Fruit fly (Drosophila melanogaster) whole organism, adult: Measurements from ENCODE around the gene Pka-C1.

Source experiments
- CG11617 ChIP-seq: fragments of 200-800 bp; sonication (Bioruptor generic); optimal IDR thresholded peaks from 2 replicates; lab custom pipeline; 2017; ENCODE audit warnings: mild to moderate bottlenecking, missing biosample characterization, missing genetic modification reagents, missing genetic modification characterization
- CG12768 ChIP-seq: fragments of 200-800 bp; sonication (Bioruptor generic); optimal IDR thresholded peaks from 2 replicates; lab custom pipeline; 2017; ENCODE audit warnings: missing biosample characterization, missing genetic modification characterization, mild to moderate bottlenecking, moderate library complexity, missing genetic modification reagents
- CG14711 ChIP-seq: fragments of 200-800 bp; sonication (Bioruptor generic); optimal IDR thresholded peaks from 2 replicates; lab custom pipeline; 2018; ENCODE audit warnings: missing biosample characterization, mild to moderate bottlenecking, missing genetic modification characterization, moderate library complexity
- CG1620 ChIP-seq: fragments of 200-800 bp; sonication (Bioruptor generic); optimal IDR thresholded peaks from 2 replicates; lab custom pipeline; 2016; ENCODE audit warnings: missing biosample characterization, missing genetic modification characterization
- CG33017 ChIP-seq: fragments of 200-800 bp; sonication (Bioruptor generic); optimal IDR thresholded peaks from 2 replicates; lab custom pipeline; 2018; ENCODE audit warnings: missing biosample characterization, mild to moderate bottlenecking, missing genetic modification characterization, moderate library complexity
- CG5204 ChIP-seq: fragments of 200-800 bp; sonication (Bioruptor generic); optimal IDR thresholded peaks from 2 replicates; lab custom pipeline; 2016; ENCODE audit warnings: missing biosample characterization, missing genetic modification characterization
- CG7045 ChIP-seq: fragments of 200-800 bp; sonication (Bioruptor generic); optimal IDR thresholded peaks from 2 replicates; lab custom pipeline; 2017; ENCODE audit warnings: missing biosample characterization, mild to moderate bottlenecking, missing genetic modification characterization
- CG7101 ChIP-seq: fragments of 200-800 bp; sonication (Bioruptor generic); optimal IDR thresholded peaks from 2 replicates; lab custom pipeline; 2018; ENCODE audit warnings: missing biosample characterization, mild to moderate bottlenecking, missing genetic modification characterization, moderate library complexity
- Clk ChIP-seq: fragments of 200-800 bp; sonication (Bioruptor generic); optimal IDR thresholded peaks from 2 replicates; lab custom pipeline; 2017; ENCODE audit warnings: missing biosample characterization, missing genetic modification characterization
- Crg-1 ChIP-seq: fragments of 200-800 bp; sonication (Bioruptor generic); optimal IDR thresholded peaks from 2 replicates; lab custom pipeline; 2016; ENCODE audit warnings: missing biosample characterization, missing genetic modification characterization
- Hr96 ChIP-seq: fragments of 200-800 bp; sonication (Bioruptor generic); optimal IDR thresholded peaks from 2 replicates; lab custom pipeline; 2016; ENCODE audit warnings: missing biosample characterization, missing genetic modification characterization
- Mnt ChIP-seq: fragments of 200-800 bp; sonication (Bioruptor generic); optimal IDR thresholded peaks from 2 replicates; lab custom pipeline; 2016; ENCODE audit warnings: missing biosample characterization, mild to moderate bottlenecking, missing genetic modification characterization
- bab1 ChIP-seq: fragments of 200-800 bp; sonication (Bioruptor generic); optimal IDR thresholded peaks from 3 replicates; lab custom pipeline; 2019; ENCODE audit warnings: missing biosample characterization, mild to moderate bottlenecking, missing genetic modification characterization, moderate library complexity
- cic ChIP-seq: fragments of 200-800 bp; sonication (Bioruptor generic); optimal IDR thresholded peaks from 2 replicates; lab custom pipeline; 2017; ENCODE audit warnings: missing biosample characterization, mild to moderate bottlenecking, missing genetic modification characterization, moderate library complexity
- cnc ChIP-seq, 2 experiments: fragments of >200 bp; optimal IDR thresholded peaks; 2 replicates each; lab custom pipeline; 2017
- kay ChIP-seq: fragments of 200-800 bp; sonication (Bioruptor generic); peaks from one replicate; lab custom pipeline; 2016; ENCODE audit warnings: missing biosample characterization, missing genetic modification characterization, borderline replicate concordance
- ovo ChIP-seq: fragments of 200-800 bp; sonication (Bioruptor generic); optimal IDR thresholded peaks from 2 replicates; lab custom pipeline; 2016; ENCODE audit warnings: missing biosample characterization, missing genetic modification characterization
- pad ChIP-seq: fragments of 200-800 bp; sonication (Bioruptor generic); optimal IDR thresholded peaks from 3 replicates; lab custom pipeline; 2017; ENCODE audit warnings: missing biosample characterization, missing genetic modification characterization, mild to moderate bottlenecking, moderate library complexity, missing genetic modification reagents
- tj ChIP-seq: fragments of 200-800 bp; sonication (Bioruptor generic); optimal IDR thresholded peaks from 3 replicates; lab custom pipeline; 2017; ENCODE audit warnings: missing biosample characterization, mild to moderate bottlenecking, missing genetic modification characterization, moderate library complexity
- toe ChIP-seq: fragments of 200-800 bp; sonication (Bioruptor generic); optimal IDR thresholded peaks from 2 replicates; lab custom pipeline; 2016; ENCODE audit warnings: missing biosample characterization, missing genetic modification characterization

Gene Pka-C1

DNA sequence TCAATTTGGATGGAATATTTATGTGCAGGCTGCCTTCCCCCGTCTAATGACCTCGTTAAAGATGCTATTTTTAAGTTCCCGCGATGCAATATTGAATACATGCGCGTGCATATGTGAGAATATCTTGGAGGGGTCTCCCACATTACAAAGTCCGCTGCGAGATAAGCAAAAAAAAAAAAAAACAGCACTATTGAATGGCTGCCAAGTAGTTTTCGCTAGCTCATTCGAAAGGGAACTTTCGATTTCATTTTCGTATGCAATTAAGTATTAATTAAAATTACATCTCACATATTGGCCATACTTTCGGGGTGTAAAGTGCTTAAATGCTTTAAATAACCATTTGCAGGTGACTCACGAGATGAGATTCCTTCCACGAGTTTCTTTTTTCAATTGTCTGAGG, 8.0 kb upstream of the Pka-C1 start:
- TF ChIP-seq Hr96 (GFP tag; lab: Kevin White, UChicago) (no peak), Mnt (GFP tag; lab: Kevin White, UChicago) (no peak), pad (GFP tag; lab: Kevin White, UChicago) (no peak), CG11617 (GFP tag; lab: Kevin White, UChicago) (no peak), CG14711 (tag; lab: Kevin White, UChicago) (no peak), CG7101 (tag; lab: Kevin White, UChicago) (no peak), CG5204 (GFP tag; lab: Kevin White, UChicago) (no peak), tj (GFP tag; lab: Kevin White, UChicago) (no peak), CG7045 (GFP tag; lab: Kevin White, UChicago) (no peak), kay (GFP tag; lab: Kevin White, UChicago) (no peak)

DNA sequence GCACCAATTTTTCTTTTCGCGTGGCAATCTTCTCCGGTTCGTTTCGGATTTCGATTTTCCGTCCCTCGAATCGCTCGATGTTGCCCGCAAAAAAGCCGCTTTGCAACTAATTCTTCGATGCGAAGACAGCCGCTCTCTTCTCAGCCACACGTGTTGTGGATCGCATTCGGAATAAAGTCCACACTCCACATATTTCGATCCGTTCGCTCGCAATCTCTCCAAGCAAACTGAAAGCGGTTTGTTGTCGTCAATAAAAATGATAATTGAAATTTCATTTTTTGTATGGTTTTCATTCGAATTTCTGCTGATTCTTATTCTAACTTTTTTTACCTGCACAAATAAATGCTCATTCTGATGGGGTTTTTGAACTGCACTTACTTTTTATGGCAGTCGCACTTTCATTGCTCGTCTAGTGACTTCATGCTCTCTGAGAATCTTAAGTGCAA, 6.8 kb upstream of the Pka-C1 start, which contains the start of gene CG31710:
CG31710 (minus strand) TSS at position 83 of the 446 bp plus-strand sequence.
- peak; percentile 1 for TF ChIP-seq tj (GFP tag; lab: Kevin White, UChicago)
- no peak for TF ChIP-seq CG33017 (tag; lab: Kevin White, UChicago)
- TF ChIP-seq CG14711 (tag; lab: Kevin White, UChicago) = no peak
- TF ChIP-seq cic (GFP tag; lab: Kevin White, UChicago) = peak; percentile 24
- TF ChIP-seq CG12768 (GFP tag; lab: Kevin White, UChicago) = no peak
- no peak for TF ChIP-seq bab1
- no peak for TF ChIP-seq ovo
- peak; percentile 87 for TF ChIP-seq Mnt (GFP tag; lab: Kevin White, UChicago)
- TF ChIP-seq pad (GFP tag; lab: Kevin White, UChicago) = no peak
- no peak for TF ChIP-seq Crg-1 (GFP tag; lab: Kevin White, UChicago)
- TF ChIP-seq cnc (optimal IDR thresholded peaks at IDR 0.05; lab: Kevin White, UChicago) = no peak
- no peak for TF ChIP-seq toe (GFP tag; lab: Kevin White, UChicago)
- TF ChIP-seq CG11617 (GFP tag; lab: Kevin White, UChicago) = no peak
- TF ChIP-seq CG1620 = no peak

DNA sequence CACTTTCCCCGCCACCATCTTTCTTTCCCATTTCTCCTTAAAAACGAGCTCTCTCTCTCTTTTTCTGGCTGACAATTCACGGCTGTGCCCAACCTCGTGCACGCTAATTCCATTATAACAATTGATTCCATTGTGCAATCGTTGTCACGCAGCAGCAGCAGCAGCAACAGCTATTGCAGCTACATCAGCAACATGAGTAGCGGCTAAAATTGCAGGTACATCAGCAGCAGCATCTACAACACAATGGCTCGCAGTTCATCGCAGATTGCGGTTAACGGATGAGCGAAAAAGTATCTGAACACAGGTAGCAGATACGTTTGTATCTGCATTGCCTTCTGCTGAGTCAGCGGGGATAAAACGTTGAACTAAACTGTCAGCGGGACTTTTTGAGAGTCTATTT, 6.2 kb upstream of the Pka-C1 start:
- TF ChIP-seq CG7045 (GFP tag; lab: Kevin White, UChicago) = no peak
- peak; percentile 24 for TF ChIP-seq CG12768 (GFP tag; lab: Kevin White, UChicago)
- no peak for TF ChIP-seq CG5204 (GFP tag; lab: Kevin White, UChicago)
- TF ChIP-seq tj (GFP tag; lab: Kevin White, UChicago) = peak; percentile 51

DNA sequence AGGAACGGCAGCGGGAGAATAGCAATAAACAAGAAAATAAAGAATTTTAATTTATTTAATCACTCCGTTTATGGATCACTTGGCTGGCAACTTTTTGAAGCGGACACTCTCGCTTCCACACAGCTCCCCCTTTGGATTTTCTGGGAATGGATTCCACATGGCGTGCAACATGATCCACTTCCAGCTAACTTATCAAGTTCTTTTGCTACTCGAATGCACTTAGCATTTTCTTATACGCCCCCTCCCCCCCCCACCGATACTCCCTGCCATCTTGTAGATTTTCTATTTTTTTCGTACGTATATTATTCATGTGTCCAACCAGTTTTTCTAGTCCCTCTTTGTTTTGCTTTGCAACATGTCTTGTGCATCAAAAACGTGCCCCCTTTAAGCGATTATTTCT, 5.2 kb upstream of the Pka-C1 start:
- TF ChIP-seq cic (GFP tag; lab: Kevin White, UChicago) (no peak), CG12768 (GFP tag; lab: Kevin White, UChicago) (no peak), Clk (GFP tag; lab: Kevin White, UChicago) (no peak), tj (GFP tag; lab: Kevin White, UChicago) (peak; percentile 35), CG11617 (GFP tag; lab: Kevin White, UChicago) (no peak), toe (GFP tag; lab: Kevin White, UChicago) (no peak), Hr96 (GFP tag; lab: Kevin White, UChicago) (no peak)

dm6 chr2L:9703000-9703399, 3.9 kb upstream of the Pka-C1 start:
- TF ChIP-seq CG33017 (tag; lab: Kevin White, UChicago) (peak; percentile 16), CG14711 (tag; lab: Kevin White, UChicago) (no peak), Hr96 (GFP tag; lab: Kevin White, UChicago) (no peak), Crg-1 (GFP tag; lab: Kevin White, UChicago) (no peak), Clk (GFP tag; lab: Kevin White, UChicago) (no peak), CG11617 (GFP tag; lab: Kevin White, UChicago) (no peak), cic (GFP tag; lab: Kevin White, UChicago) (peak; percentile 5), CG5204 (GFP tag; lab: Kevin White, UChicago) (no peak), CG7101 (tag; lab: Kevin White, UChicago) (no peak), ovo (no peak), CG1620 (no peak), bab1 (no peak), CG12768 (GFP tag; lab: Kevin White, UChicago) (peak; percentile 51), pad (GFP tag; lab: Kevin White, UChicago) (no peak), CG7045 (GFP tag; lab: Kevin White, UChicago) (no peak), Mnt (GFP tag; lab: Kevin White, UChicago) (no peak), cnc (optimal IDR thresholded peaks at IDR 0.05; lab: Kevin White, UChicago) (no peak), kay (GFP tag; lab: Kevin White, UChicago) (no peak), tj (GFP tag; lab: Kevin White, UChicago) (no peak), toe (GFP tag; lab: Kevin White, UChicago) (no peak)

dm6 chr2L:9700454-9700853, 1.4 kb upstream of the Pka-C1 start, which contains the start of gene pelo:
pelo (plus strand) TSS chr2L:9700810.
- TF ChIP-seq bab1 = peak; percentile 78
- TF ChIP-seq CG5204 (GFP tag; lab: Kevin White, UChicago) = no peak
- peak; percentile 66 for TF ChIP-seq CG7045 (GFP tag; lab: Kevin White, UChicago)
- TF ChIP-seq Crg-1 (GFP tag; lab: Kevin White, UChicago) = peak; percentile 43
- peak; percentile 52 for TF ChIP-seq CG14711 (tag; lab: Kevin White, UChicago)
- peak; percentile 63 for TF ChIP-seq CG33017 (tag; lab: Kevin White, UChicago)
- TF ChIP-seq tj (GFP tag; lab: Kevin White, UChicago) = peak; percentile 40
- peak; percentile 50 for TF ChIP-seq pad (GFP tag; lab: Kevin White, UChicago)
- no peak for TF ChIP-seq ovo
- no peak for TF ChIP-seq Hr96 (GFP tag; lab: Kevin White, UChicago)
- TF ChIP-seq CG11617 (GFP tag; lab: Kevin White, UChicago) = peak; percentile 75
- peak; percentile 35 for TF ChIP-seq Clk (GFP tag; lab: Kevin White, UChicago)
- TF ChIP-seq cnc (optimal IDR thresholded peaks at IDR 0.05; lab: Kevin White, UChicago) = no peak
- TF ChIP-seq cic (GFP tag; lab: Kevin White, UChicago) = peak; percentile 56
- peak; percentile 97 for TF ChIP-seq Mnt (GFP tag; lab: Kevin White, UChicago)
- TF ChIP-seq kay (GFP tag; lab: Kevin White, UChicago) = no peak
- TF ChIP-seq CG7101 (tag; lab: Kevin White, UChicago) = peak; percentile 75
- peak; percentile 54 for TF ChIP-seq CG12768 (GFP tag; lab: Kevin White, UChicago)
